Fruit fly (Drosophila melanogaster): ENCODE results near the gene Ctps.

The Ctps gene

DNA sequence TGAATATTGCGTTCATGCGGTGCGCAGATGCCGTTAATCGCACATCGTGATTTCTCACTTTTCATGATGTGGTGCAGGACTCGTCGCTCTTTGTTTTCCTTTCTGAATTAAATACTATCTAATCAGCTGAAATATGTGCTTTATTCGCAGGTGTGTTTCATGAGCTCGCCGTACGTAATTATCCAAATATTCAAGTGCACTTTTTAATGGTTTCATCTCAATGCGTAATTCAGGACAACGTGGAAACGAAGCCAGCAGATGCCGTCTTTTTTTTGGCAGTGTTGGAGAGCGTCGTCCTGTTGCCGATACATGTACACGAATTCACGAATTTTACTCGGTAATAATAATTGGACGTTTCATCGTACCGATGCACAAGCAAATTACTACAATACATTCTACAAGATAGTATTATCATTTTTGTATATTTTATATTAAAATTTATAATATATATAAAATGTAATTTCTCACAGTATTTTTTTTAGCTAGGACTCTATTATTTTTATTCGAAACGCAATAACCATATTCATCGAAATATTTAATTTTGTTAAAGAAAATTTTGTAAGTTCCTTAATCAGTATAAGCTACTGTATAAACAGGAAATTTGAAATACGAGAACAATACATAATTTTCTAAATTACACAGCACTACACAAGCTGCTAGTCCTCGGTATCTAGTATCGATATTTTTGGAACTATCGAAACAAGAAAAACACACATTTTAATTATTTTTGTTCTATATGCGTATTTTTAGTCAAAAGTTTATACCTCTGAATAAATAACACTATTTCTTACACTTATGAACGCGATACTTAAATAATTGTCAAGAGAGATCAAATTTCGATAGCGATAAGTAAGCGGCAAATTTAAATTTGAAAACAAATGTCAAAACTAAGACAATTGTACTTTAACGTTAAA, 39.2 kb downstream of the Ctps start, which contains the start of gene CG12316 (continued):
- TF ChIP-seq fd64A (GFP tag; optimal IDR thresholded peaks at IDR 0.05): peak; percentile 92
- TF ChIP-seq CG17802 (tag; optimal IDR thresholded peaks at IDR 0.05): peak; percentile 77
- peak; percentile 72 for TF ChIP-seq Nf-YA (GFP tag; IDR thresholded peaks at IDR 0.05)
- TF ChIP-seq sna (GFP tag; IDR thresholded peaks at IDR 0.05; ENCODE audit: partially characterized antibody): peak; percentile 57
- peak; percentile 89 for TF ChIP-seq stc (GFP tag; IDR thresholded peaks at IDR 0.05)
- TF ChIP-seq dmrt11E (tag; optimal IDR thresholded peaks at IDR 0.05): peak; percentile 96
- TF ChIP-seq tll (GFP tag; optimal IDR thresholded peaks at IDR 0.05): peak in 1 of 2 experiments; percentile 4
- TF ChIP-seq exex (tag; optimal IDR thresholded peaks at IDR 0.05): peak; percentile 74
- TF ChIP-seq croc (GFP tag; conservative IDR thresholded peaks at IDR 0.05): peak; percentile 76
- TF ChIP-seq rib (GFP tag; IDR thresholded peaks at IDR 0.05): peak; percentile 58
- TF ChIP-seq Fer1 (GFP tag; optimal IDR thresholded peaks at IDR 0.05): peak; percentile 96
- peak; percentile 89 for TF ChIP-seq CG2875 (GFP tag; optimal IDR thresholded peaks at IDR 0.05)
- no peak; the same call in none of the 2 replicates for TF ChIP-seq dimm (GFP tag; IDR thresholded peaks at IDR 0.05)
- peak; percentile 69 for TF ChIP-seq CG6272 (GFP tag; IDR thresholded peaks at IDR 0.05)
- peak; percentile 55 for TF ChIP-seq CG7928 (GFP tag; optimal IDR thresholded peaks at IDR 0.05)
- peak; percentile 83 for TF ChIP-seq ranshi (GFP tag; IDR thresholded peaks at IDR 0.05)
- TF ChIP-seq GATAe (GFP tag; conservative IDR thresholded peaks at IDR 0.05): no peak; the same call in 1 of the 2 replicates
- peak; percentile 91 for TF ChIP-seq lbe (GFP tag; optimal IDR thresholded peaks at IDR 0.05)
- peak; percentile 91 for TF ChIP-seq Dip3 (GFP tag; optimal IDR thresholded peaks at IDR 0.05)
- TF ChIP-seq MESR4 (GFP tag; optimal IDR thresholded peaks at IDR 0.05): peak; percentile 70
- TF ChIP-seq Rfx (GFP tag; IDR thresholded peaks at IDR 0.05): peak; percentile 87
- TF ChIP-seq lab (GFP tag; optimal IDR thresholded peaks at IDR 0.05): peak; percentile 95
- peak; percentile 89 for TF ChIP-seq CG18476 (GFP tag; optimal IDR thresholded peaks at IDR 0.05)
- peak; percentile 97 for TF ChIP-seq gcm (GFP tag; optimal IDR thresholded peaks at IDR 0.05)
- TF ChIP-seq row (GFP tag; IDR thresholded peaks at IDR 0.05): peak; percentile 96
- TF ChIP-seq pnt (GFP tag; optimal IDR thresholded peaks at IDR 0.05): peak; percentile 80
- peak; percentile 38; the same call in 1 of the 2 replicates for TF ChIP-seq CG14667 (GFP tag; IDR thresholded peaks at IDR 0.05)
- TF ChIP-seq tna (GFP tag; IDR thresholded peaks at IDR 0.05; ENCODE audit: partially characterized antibody): peak; percentile 44
- peak; percentile 36; the same call in 2 of the 3 replicates for TF ChIP-seq gce (GFP tag; IDR thresholded peaks at IDR 0.05)
- peak; percentile 88 for TF ChIP-seq Camta (GFP tag; optimal IDR thresholded peaks at IDR 0.05)
- peak; percentile 77 for TF ChIP-seq CG3995 (GFP tag; optimal IDR thresholded peaks at IDR 0.05)
- peak; percentile 49 for TF ChIP-seq CG13123 (GFP tag; optimal IDR thresholded peaks at IDR 0.05)
- TF ChIP-seq Ets97D (GFP tag; optimal IDR thresholded peaks at IDR 0.05): peak; percentile 70
- TF ChIP-seq CG5953 (GFP tag; IDR thresholded peaks at IDR 0.05): peak; percentile 76
- peak; percentile 55 for TF ChIP-seq dati (GFP tag; IDR thresholded peaks at IDR 0.05)
- peak; percentile 57 for TF ChIP-seq Adf1 (GFP tag; IDR thresholded peaks at IDR 0.05)
- TF ChIP-seq chn (GFP tag; optimal IDR thresholded peaks at IDR 0.05): peak; percentile 91
- peak; percentile 67 for TF ChIP-seq nerfin-2 (GFP tag; IDR thresholded peaks at IDR 0.05; ENCODE audit: partially characterized antibody)
- no peak for TF ChIP-seq CTCF (GFP tag; optimal IDR thresholded peaks at IDR 0.05)
- peak; percentile 79 for TF ChIP-seq CG10431 (GFP tag; optimal IDR thresholded peaks at IDR 0.05)
- peak; percentile 42; the same call in 1 of the 2 replicates for TF ChIP-seq Ravus (GFP tag; IDR thresholded peaks at IDR 0.05)
- peak; percentile 92 for TF ChIP-seq CG18619 (GFP tag; optimal IDR thresholded peaks at IDR 0.05)
- TF ChIP-seq CG10274 (GFP tag; optimal IDR thresholded peaks at IDR 0.05): peak; percentile 79
- peak; percentile 73; the same call in 1 of the 2 replicates for TF ChIP-seq bbx (GFP tag; IDR thresholded peaks at IDR 0.05; ENCODE audit: partially characterized antibody)
- TF ChIP-seq CG14965 (GFP tag; optimal IDR thresholded peaks at IDR 0.05; ENCODE audit: borderline replicate concordance): peak; percentile 56
- TF ChIP-seq sr (GFP tag; IDR thresholded peaks at IDR 0.05): peak; percentile 46; the same call in 1 of the 3 replicates
- peak; percentile 75 for TF ChIP-seq CG31224 (GFP tag; IDR thresholded peaks at IDR 0.05)
- peak; percentile 96 for TF ChIP-seq CG18599 (GFP tag; optimal IDR thresholded peaks at IDR 0.05)

All from whole organism, embryonic.